Fruit fly (Drosophila melanogaster) whole organism, embryonic: ENCODE data around the gene dec.

Source experiments
- BtbVII ChIP-seq: fragments of 200-800 bp; sonication (Bioruptor generic); optimal IDR thresholded peaks from 3 replicates; lab custom pipeline; 2017; ENCODE audit warnings: missing biosample characterization, mild to moderate bottlenecking, missing genetic modification characterization
- CG10321 ChIP-seq: fragments of 200-800 bp; sonication (Bioruptor generic); IDR thresholded peaks from 2 replicates; pipeline ENCODE4 v1.3.6; 2022; ENCODE audit warnings: missing biosample characterization, missing genetic modification characterization
- CG11695 ChIP-seq: fragments of 200-800 bp; sonication (Bioruptor generic); IDR thresholded peaks from 3 replicates; pipeline ENCODE4 v1.3.6; 2022; ENCODE audit warnings: missing biosample characterization, missing genetic modification characterization
- CG12299 ChIP-seq: fragments of 200-800 bp; sonication (Bioruptor generic); optimal IDR thresholded peaks from 2 replicates; lab custom pipeline; 2018; ENCODE audit warnings: missing biosample characterization, mild to moderate bottlenecking, missing genetic modification characterization
- CG12769 ChIP-seq: fragments of 200-800 bp; sonication (Bioruptor generic); optimal IDR thresholded peaks from 2 replicates; lab custom pipeline; 2019; ENCODE audit warnings: missing biosample characterization, mild to moderate bottlenecking, missing genetic modification characterization, moderate library complexity
- CG13296 ChIP-seq: fragments of 200-800 bp; sonication (Bioruptor generic); optimal IDR thresholded peaks from 3 replicates; lab custom pipeline; 2018; ENCODE audit warnings: missing biosample characterization, mild to moderate bottlenecking, missing genetic modification characterization
- CG13894 ChIP-seq: fragments of 200-800 bp; sonication (Bioruptor generic); optimal IDR thresholded peaks from 3 replicates; lab custom pipeline; 2018; ENCODE audit warnings: missing biosample characterization, mild to moderate bottlenecking, missing genetic modification characterization, moderate library complexity
- CG14710 ChIP-seq: fragments of 200-800 bp; sonication (Bioruptor generic); optimal IDR thresholded peaks from 3 replicates; lab custom pipeline; 2019; ENCODE audit warnings: missing biosample characterization, mild to moderate bottlenecking, missing genetic modification characterization, moderate library complexity
- CG1529 ChIP-seq: fragments of 200-800 bp; sonication (Bioruptor generic); optimal IDR thresholded peaks from 3 replicates; lab custom pipeline; 2018; ENCODE audit warnings: missing biosample characterization, missing genetic modification characterization
- CG15696 ChIP-seq: fragments of 200-800 bp; sonication (Bioruptor generic); optimal IDR thresholded peaks from 2 replicates; lab custom pipeline; 2019; ENCODE audit warnings: missing biosample characterization, mild to moderate bottlenecking, missing genetic modification characterization, moderate library complexity
- CG1603 ChIP-seq: fragments of 200-800 bp; sonication (Bioruptor generic); optimal IDR thresholded peaks from 2 replicates; lab custom pipeline; 2019; ENCODE audit warnings: missing biosample characterization, mild to moderate bottlenecking, missing genetic modification characterization, moderate library complexity
- CG16813 ChIP-seq: fragments of 200-800 bp; sonication (Bioruptor generic); IDR thresholded peaks from 3 replicates; pipeline ENCODE4 v1.3.6; 2022; ENCODE audit warnings: missing biosample characterization, missing genetic modification characterization; ENCODE audit not compliant: partially characterized antibody
- CG1832 ChIP-seq: fragments of 200-800 bp; sonication (Bioruptor generic); optimal IDR thresholded peaks from 2 replicates; lab custom pipeline; 2017; ENCODE audit warnings: missing biosample characterization, mild to moderate bottlenecking, missing genetic modification characterization, inconsistent platforms
- CG18476 ChIP-seq: fragments of 200-800 bp; sonication (Bioruptor generic); optimal IDR thresholded peaks from 2 replicates; lab custom pipeline; 2016; ENCODE audit warnings: missing biosample characterization, mild to moderate bottlenecking, missing genetic modification characterization
- CG2712 ChIP-seq: fragments of 200-800 bp; optimal IDR thresholded peaks from 3 replicates; lab custom pipeline; 2019; ENCODE audit warnings: missing biosample characterization, mild to moderate bottlenecking, missing genetic modification characterization, moderate library complexity
- CG2875 ChIP-seq: fragments of 200-800 bp; sonication (Bioruptor generic); optimal IDR thresholded peaks from 2 replicates; lab custom pipeline; 2017; ENCODE audit warnings: missing biosample characterization, mild to moderate bottlenecking, missing genetic modification characterization, missing genetic modification reagents
- CG3163 ChIP-seq: fragments of 200-800 bp; sonication (Bioruptor generic); optimal IDR thresholded peaks from 3 replicates; lab custom pipeline; 2016; ENCODE audit warnings: missing biosample characterization, missing genetic modification characterization
- CG32772 ChIP-seq: fragments of 200-800 bp; sonication (Bioruptor generic); IDR thresholded peaks from 2 replicates; pipeline ENCODE4 v1.3.6; 2022; ENCODE audit warnings: missing biosample characterization, missing genetic modification characterization
- CG34224 ChIP-seq: fragments of 200-800 bp; sonication (Bioruptor generic); IDR thresholded peaks from 3 replicates; pipeline ENCODE4 v1.3.6; 2022; ENCODE audit warnings: missing biosample characterization, missing genetic modification characterization; ENCODE audit not compliant: partially characterized antibody
- CG34376 ChIP-seq: fragments of 200-800 bp; sonication (Bioruptor generic); optimal IDR thresholded peaks from 2 replicates; lab custom pipeline; 2018; ENCODE audit warnings: missing biosample characterization, mild to moderate bottlenecking, missing genetic modification characterization
- CG4282 ChIP-seq: fragments of 200-800 bp; sonication (Bioruptor generic); optimal IDR thresholded peaks from 2 replicates; lab custom pipeline; 2016; ENCODE audit warnings: missing biosample characterization, missing genetic modification characterization
- CG4424 ChIP-seq: fragments of 200-800 bp; sonication (Bioruptor generic); optimal IDR thresholded peaks from 3 replicates; lab custom pipeline; 2016; ENCODE audit warnings: missing biosample characterization, missing genetic modification characterization
- CG5180 ChIP-seq: fragments of 200-800 bp; sonication (Bioruptor generic); optimal IDR thresholded peaks from 3 replicates; lab custom pipeline; 2017; ENCODE audit warnings: missing biosample characterization, missing genetic modification characterization, mild to moderate bottlenecking, moderate library complexity, missing genetic modification reagents
- CG6254 ChIP-seq: fragments of 200-800 bp; sonication (Bioruptor generic); optimal IDR thresholded peaks from 3 replicates; lab custom pipeline; 2017; ENCODE audit warnings: mild to moderate bottlenecking, missing biosample characterization, missing genetic modification reagents, missing genetic modification characterization
- CG6791 ChIP-seq: fragments of 200-800 bp; sonication (Bioruptor generic); IDR thresholded peaks from 3 replicates; pipeline ENCODE4 v1.3.6; 2022; ENCODE audit warnings: missing biosample characterization, missing genetic modification characterization; ENCODE audit not compliant: partially characterized antibody
- CG7745 ChIP-seq: fragments of 200-800 bp; sonication (Bioruptor generic); optimal IDR thresholded peaks from 2 replicates; lab custom pipeline; 2018; ENCODE audit warnings: missing biosample characterization, mild to moderate bottlenecking, missing genetic modification characterization, moderate library complexity
- CG7786 ChIP-seq: fragments of 200-800 bp; sonication (Bioruptor generic); optimal IDR thresholded peaks from 2 replicates; lab custom pipeline; 2016; ENCODE audit warnings: missing biosample characterization, missing genetic modification characterization
- CG8359 ChIP-seq: fragments of 200-800 bp; sonication (Bioruptor generic); optimal IDR thresholded peaks from 2 replicates; lab custom pipeline; 2017; ENCODE audit warnings: missing biosample characterization, mild to moderate bottlenecking, missing genetic modification characterization, borderline replicate concordance
- CG9437 ChIP-seq: fragments of 200-800 bp; sonication (Bioruptor generic); optimal IDR thresholded peaks from 2 replicates; lab custom pipeline; 2018; ENCODE audit warnings: missing biosample characterization, mild to moderate bottlenecking, missing genetic modification characterization
- CoRest ChIP-seq: fragments of 200-800 bp; sonication (Bioruptor generic); optimal IDR thresholded peaks from 3 replicates; lab custom pipeline; 2018; ENCODE audit warnings: missing biosample characterization, mild to moderate bottlenecking, missing genetic modification characterization, moderate library complexity
- Deaf1 ChIP-seq: fragments of 200-800 bp; optimal IDR thresholded peaks from 3 replicates; lab custom pipeline; 2019; ENCODE audit warnings: missing biosample characterization, mild to moderate bottlenecking, missing genetic modification characterization, moderate library complexity
- Dp ChIP-seq: fragments of 200-800 bp; sonication (Bioruptor generic); optimal IDR thresholded peaks from 2 replicates; lab custom pipeline; 2018; ENCODE audit warnings: missing biosample characterization, mild to moderate bottlenecking, missing genetic modification characterization, moderate library complexity
- HLH4C ChIP-seq: fragments of 200-800 bp; sonication (Bioruptor generic); IDR thresholded peaks from 3 replicates; pipeline ENCODE4 v1.3.6; 2022; ENCODE audit warnings: missing biosample characterization, missing genetic modification characterization; ENCODE audit not compliant: partially characterized antibody
- Lhr ChIP-seq: fragments of 200-800 bp; sonication (Bioruptor generic); optimal IDR thresholded peaks from 3 replicates; lab custom pipeline; 2017; ENCODE audit warnings: mild to moderate bottlenecking, missing biosample characterization, missing genetic modification reagents, missing genetic modification characterization
- ac ChIP-seq: fragments of 200-800 bp; sonication (Bioruptor generic); optimal IDR thresholded peaks from 3 replicates; lab custom pipeline; 2017; ENCODE audit warnings: missing biosample characterization, mild to moderate bottlenecking, missing genetic modification characterization
- bcd ChIP-seq: fragments of 200-800 bp; sonication (Bioruptor generic); optimal IDR thresholded peaks from 2 replicates; lab custom pipeline; 2017; ENCODE audit warnings: missing biosample characterization, mild to moderate bottlenecking, missing genetic modification characterization
- bsh ChIP-seq, 2 experiments: fragments of 200-800 bp; sonication (Bioruptor generic); optimal IDR thresholded peaks; 2 replicates each; lab custom pipeline; 2017 to 2018; ENCODE audit warnings: mild to moderate bottlenecking in 2 of 2, missing biosample characterization in 2 of 2, missing genetic modification characterization in 2 of 2, moderate library complexity in 1 of 2
- chn ChIP-seq: fragments of 200-800 bp; sonication (Bioruptor generic); optimal IDR thresholded peaks from 2 replicates; lab custom pipeline; 2016; ENCODE audit warnings: missing biosample characterization, missing genetic modification characterization
- dysf ChIP-seq: fragments of 200-800 bp; sonication (Bioruptor generic); IDR thresholded peaks from 3 replicates; pipeline ENCODE4 v1.3.6; 2022; ENCODE audit warnings: missing biosample characterization, missing genetic modification characterization
- emc ChIP-seq: fragments of 200-800 bp; sonication (Bioruptor generic); optimal IDR thresholded peaks from 2 replicates; lab custom pipeline; 2016; ENCODE audit warnings: missing biosample characterization, missing genetic modification characterization
- hb ChIP-seq: fragments of 200-800 bp; sonication (Bioruptor generic); IDR thresholded peaks from 3 replicates; pipeline ENCODE4 v1.3.6; 2022; ENCODE audit warnings: missing biosample characterization, missing genetic modification characterization; ENCODE audit not compliant: partially characterized antibody
- jumu ChIP-seq: fragments of 200-800 bp; sonication (Bioruptor generic); optimal IDR thresholded peaks from 3 replicates; lab custom pipeline; 2016; ENCODE audit warnings: missing biosample characterization, missing genetic modification characterization
- maf-S ChIP-seq: fragments of 200-800 bp; sonication (Bioruptor generic); optimal IDR thresholded peaks from 2 replicates; lab custom pipeline; 2016; ENCODE audit warnings: missing biosample characterization, missing genetic modification characterization
- scrt ChIP-seq: fragments of 200-800 bp; sonication (Bioruptor generic); optimal IDR thresholded peaks from 2 replicates; lab custom pipeline; 2018; ENCODE audit warnings: missing biosample characterization, mild to moderate bottlenecking, missing genetic modification characterization, moderate library complexity
- sens ChIP-seq: fragments of 200-800 bp; sonication (Bioruptor generic); peaks from one replicate; lab custom pipeline; 2016; ENCODE audit warnings: missing biosample characterization, missing genetic modification characterization
- slp2 ChIP-seq: fragments of 200-800 bp; sonication (Bioruptor generic); optimal IDR thresholded peaks from 2 replicates; lab custom pipeline; 2016; ENCODE audit warnings: missing biosample characterization, missing genetic modification characterization
- vnd ChIP-seq: fragments of 200-800 bp; sonication (Bioruptor generic); IDR thresholded peaks from 3 replicates; pipeline ENCODE4 v1.3.6; 2022; ENCODE audit warnings: missing biosample characterization, missing genetic modification characterization; ENCODE audit not compliant: partially characterized antibody
- wdn ChIP-seq: fragments of 200-800 bp; sonication (Bioruptor generic); IDR thresholded peaks from 2 replicates; pipeline ENCODE4 v1.3.6; 2022; ENCODE audit warnings: missing biosample characterization, missing genetic modification characterization
- z ChIP-seq: fragments of 200-800 bp; sonication (Bioruptor generic); IDR thresholded peaks from 3 replicates; pipeline ENCODE4 v1.3.6; 2022; ENCODE audit warnings: missing biosample characterization, missing genetic modification characterization
- zen2 ChIP-seq: fragments of 200-800 bp; sonication (Bioruptor generic); IDR thresholded peaks from 3 replicates; pipeline ENCODE4 v1.3.6; 2022; ENCODE audit warnings: missing biosample characterization, missing genetic modification characterization; ENCODE audit not compliant: partially characterized antibody

dec gene

DNA sequence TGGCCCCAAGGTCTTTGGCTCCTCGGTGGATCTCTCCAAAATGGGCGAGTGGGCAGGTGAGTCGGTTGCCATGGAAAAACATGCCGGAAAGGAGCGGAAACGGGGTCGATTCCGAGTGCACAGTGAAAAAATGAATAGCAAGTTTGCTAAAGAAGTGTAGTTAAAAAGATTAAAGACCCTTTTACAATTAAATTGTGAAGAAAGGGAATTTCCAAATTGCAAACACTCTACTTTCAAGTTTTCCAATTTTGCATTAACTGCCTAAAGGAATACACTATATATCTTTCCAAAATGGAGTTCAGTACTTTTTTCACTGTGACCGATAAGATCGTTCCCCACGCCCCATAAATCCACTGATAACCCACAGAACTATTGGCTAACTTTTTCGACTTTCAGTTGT is 36.5 kb upstream of the dec start (continued):
- TF ChIP-seq CG34376 (no peak), jumu (no peak), CG1529 (GFP tag; lab: Kevin White, UChicago) (no peak), hb (GFP tag; lab: Robert Waterston, UW) (no peak), CG16813 (no peak), bsh (GFP tag; optimal IDR thresholded peaks at IDR 0.05; lab: Kevin White, UChicago) (peak in 1 of 2 experiments; percentile 29), CG12299 (tag; lab: Kevin White, UChicago) (no peak), CG6791 (GFP tag; lab: Robert Waterston, UW) (no peak), chn (GFP tag; lab: Kevin White, UChicago) (no peak), bcd (GFP tag; lab: Kevin White, UChicago) (no peak), scrt (GFP tag; lab: Kevin White, UChicago) (no peak), CG3163 (no peak), CG8359 (GFP tag; lab: Kevin White, UChicago) (no peak), CG1832 (GFP tag; lab: Kevin White, UChicago) (no peak), wdn (GFP tag; lab: Robert Waterston, UW) (no peak), CG14710 (tag; lab: Kevin White, UChicago) (no peak), CoRest (tag; lab: Kevin White, UChicago) (peak; percentile 29), CG13296 (GFP tag; lab: Kevin White, UChicago) (no peak), Deaf1 (tag; lab: Kevin White, UChicago) (no peak), slp2 (GFP tag; lab: Kevin White, UChicago) (no peak), CG5180 (GFP tag; lab: Kevin White, UChicago) (no peak), Dp (GFP tag; lab: Kevin White, UChicago) (no peak), maf-S (no peak), CG4282 (GFP tag; lab: Kevin White, UChicago) (no peak), vnd (GFP tag; lab: Robert Waterston, UW) (no peak), CG15696 (no peak), CG32772 (GFP tag; lab: Robert Waterston, UW) (no peak), CG12769 (tag; lab: Kevin White, UChicago) (no peak), CG1603 (tag; lab: Kevin White, UChicago) (no peak), emc (no peak), CG4424 (GFP tag; lab: Kevin White, UChicago) (peak; percentile 20), CG7786 (GFP tag; lab: Kevin White, UChicago) (peak; percentile 20), CG13894 (tag; lab: Kevin White, UChicago) (no peak), CG7745 (no peak), CG11695 (GFP tag; lab: Robert Waterston, UW) (0 out of 3 replicates have a peak, but pooled peaks have one; percentile 21), HLH4C (GFP tag; lab: Robert Waterston, UW) (no peak), ac (GFP tag; lab: Kevin White, UChicago) (no peak), zen2 (GFP tag; lab: Robert Waterston, UW) (no peak), Lhr (no peak), CG9437 (GFP tag; lab: Kevin White, UChicago) (no peak), CG18476 (no peak), sens (GFP tag; lab: Kevin White, UChicago) (peak; percentile 74), CG2712 (tag; lab: Kevin White, UChicago) (peak; percentile 7), CG2875 (no peak), BtbVII (no peak), dysf (peak; percentile 60), CG10321 (GFP tag; lab: Robert Waterston, UW) (no peak), CG34224 (GFP tag; lab: Robert Waterston, UW) (no peak), CG6254 (GFP tag; lab: Kevin White, UChicago) (no peak), z (GFP tag; lab: Robert Waterston, UW) (no peak)
